Worm (Caenorhabditis elegans) whole organism, L4/young adult: ENCODE results near the gene srh-265.

Source experiments
- W03F9.2 ChIP-seq: fragments of 150-350 bp; optimal IDR thresholded peaks from 2 replicates; lab custom pipeline; 2014; ENCODE audit warnings: missing biosample characterization, missing genetic modification characterization
- dao-5 ChIP-seq: sonication (generic microtip); optimal IDR thresholded peaks from 2 replicates; lab custom pipeline; 2016; ENCODE audit warnings: missing genotype, missing genetic modification characterization, moderate library complexity, missing compliant biosample characterization
- him-1 ChIP-seq: sonication (generic microtip); optimal IDR thresholded peaks from 2 replicates; lab custom pipeline; 2016; ENCODE audit warnings: missing genotype, missing genetic modification reagents, missing genetic modification characterization, missing compliant biosample characterization

DNA sequence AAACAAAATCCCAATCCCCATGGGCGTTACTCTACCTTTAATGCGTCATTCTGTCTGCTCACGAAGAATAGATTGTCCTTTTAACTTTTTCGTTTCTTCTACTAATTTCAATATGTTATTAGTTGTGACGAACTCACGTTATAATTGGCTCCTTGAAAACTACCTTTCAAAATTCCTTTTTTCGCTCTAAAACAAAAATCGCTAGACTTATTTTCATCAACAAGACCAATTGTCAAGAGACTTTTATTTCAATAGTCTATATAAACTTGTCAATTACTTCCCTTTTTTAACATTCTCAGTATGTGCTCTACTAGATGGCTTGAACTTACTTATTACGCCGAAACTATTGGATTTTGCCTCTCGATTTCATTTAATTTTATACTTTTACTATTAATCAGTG, 31.3 kb upstream of the srh-265 start, which contains the start of gene str-102:
- TF ChIP-seq him-1 (no peak), dao-5 (tag; lab: Kevin White, UChicago) (no peak), W03F9.2 (tag; lab: Kevin White, UChicago) (no peak)
